Fruit fly (Drosophila melanogaster): ENCODE results near the gene CG12715.
A peak's percentile ranks its signal among the peaks of the same experiment; 100 is the strongest.

The CG12715 gene

dm6 chrX:13094085-13094764, 39.1 kb upstream of the CG12715 start, which contains the start of gene CG2200 (continued):
- TF ChIP-seq fd96Cb (tag; optimal IDR thresholded peaks at IDR 0.05) (peak; percentile 5), CG12299 (tag; optimal IDR thresholded peaks at IDR 0.05) (no peak), prd (optimal IDR thresholded peaks at IDR 0.05) (no peak), prd (GFP tag; IDR thresholded peaks at IDR 0.05) (peak; percentile 38; the same call in 1 of the 3 replicates), CG17328 (GFP tag; IDR thresholded peaks at IDR 0.05) (peak; percentile 41; the same call in 1 of the 2 replicates), Hr51 (GFP tag; optimal IDR thresholded peaks at IDR 0.05) (peak in 1 of 2 experiments; percentile 7), CG10462 (GFP tag; optimal IDR thresholded peaks at IDR 0.05) (no peak), mirr (GFP tag; optimal IDR thresholded peaks at IDR 0.05) (peak; percentile 2), CG10147 (GFP tag; optimal IDR thresholded peaks at IDR 0.05) (no peak), Atf-2 (GFP tag; optimal IDR thresholded peaks at IDR 0.05) (no peak), CG6654 (GFP tag; optimal IDR thresholded peaks at IDR 0.05) (no peak), fd3F (GFP tag; optimal IDR thresholded peaks at IDR 0.05) (no peak), pros (GFP tag; optimal IDR thresholded peaks at IDR 0.05) (no peak), CG9437 (GFP tag; optimal IDR thresholded peaks at IDR 0.05) (peak; percentile 50), toy (GFP tag; IDR thresholded peaks at IDR 0.05) (no peak), CG1024 (GFP tag; IDR thresholded peaks at IDR 0.05) (no peak), CG17359 (tag; optimal IDR thresholded peaks at IDR 0.05) (peak; percentile 23), cas (GFP tag; IDR thresholded peaks at IDR 0.05) (no peak), CG8478 (optimal IDR thresholded peaks at IDR 0.05) (no peak), shn (GFP tag; optimal IDR thresholded peaks at IDR 0.05) (peak; percentile 7), CG14860 (GFP tag; IDR thresholded peaks at IDR 0.05; ENCODE audit: partially characterized antibody) (peak; percentile 86), dimm (GFP tag; IDR thresholded peaks at IDR 0.05) (no peak), CG11456 (GFP tag; IDR thresholded peaks at IDR 0.05) (0 out of 3 replicates have a peak, but pooled peaks have one; percentile 30), CG4854 (GFP tag; optimal IDR thresholded peaks at IDR 0.05) (peak; percentile 9), CG11696 (GFP tag; IDR thresholded peaks at IDR 0.05) (no peak), MBD-R2 (GFP tag; IDR thresholded peaks at IDR 0.05) (peak; percentile 74), CG7556 (GFP tag; optimal IDR thresholded peaks at IDR 0.05) (no peak), CG3726 (GFP tag; IDR thresholded peaks at IDR 0.05) (no peak), CG11504 (tag; optimal IDR thresholded peaks at IDR 0.05) (no peak), CG12071 (GFP tag; optimal IDR thresholded peaks at IDR 0.05) (peak; percentile 28), trh (GFP tag; optimal IDR thresholded peaks at IDR 0.05) (no peak), btn (GFP tag; optimal IDR thresholded peaks at IDR 0.05) (no peak), tap (tag; optimal IDR thresholded peaks at IDR 0.05) (no peak), Gsc (GFP tag; IDR thresholded peaks at IDR 0.05) (no peak), da (GFP tag; optimal IDR thresholded peaks at IDR 0.05) (no peak), CG32767 (GFP tag; IDR thresholded peaks at IDR 0.05) (no peak), Adf1 (GFP tag; IDR thresholded peaks at IDR 0.05) (peak; percentile 35), Xrp1 (GFP tag; IDR thresholded peaks at IDR 0.05) (peak; percentile 37; the same call in 1 of the 2 replicates), slbo (GFP tag; IDR thresholded peaks at IDR 0.05) (peak; percentile 66), oc (tag; optimal IDR thresholded peaks at IDR 0.05) (no peak), repo (GFP tag; optimal IDR thresholded peaks at IDR 0.05) (no peak), pita (GFP tag; optimal IDR thresholded peaks at IDR 0.05) (no peak), CG17186 (GFP tag; optimal IDR thresholded peaks at IDR 0.05) (no peak), slou (GFP tag; optimal IDR thresholded peaks at IDR 0.05) (no peak), tgo (GFP tag; IDR thresholded peaks at IDR 0.05) (peak; percentile 32; the same call in 1 of the 3 replicates), Pdp1 (GFP tag; optimal IDR thresholded peaks at IDR 0.05) (peak; percentile 22 to 37), CTCF (GFP tag; optimal IDR thresholded peaks at IDR 0.05) (no peak), chn (GFP tag; optimal IDR thresholded peaks at IDR 0.05) (no peak), ems (GFP tag; optimal IDR thresholded peaks at IDR 0.05) (peak; percentile 18), Abd-B (GFP tag; optimal IDR thresholded peaks at IDR 0.05) (peak; percentile 44), Camta (GFP tag; optimal IDR thresholded peaks at IDR 0.05) (no peak)
